Fruit fly (Drosophila melanogaster): ENCODE data around the gene bnb.

bnb gene

dm6 chrX:18788143-18788745, 9.2 kb downstream of the bnb start, which contains the start of the genes CG6961 and S6KL (continued):
- TF ChIP-seq HmgD (GFP tag; optimal IDR thresholded peaks at IDR 0.05) (no peak), PHDP (tag; optimal IDR thresholded peaks at IDR 0.05) (no peak), Vsx1 (GFP tag; optimal IDR thresholded peaks at IDR 0.05) (no peak), CG3726 (GFP tag; IDR thresholded peaks at IDR 0.05) (no peak), CG6272 (GFP tag; IDR thresholded peaks at IDR 0.05) (0 out of 2 replicates have a peak, but pooled peaks have one; percentile 22), ems (GFP tag; optimal IDR thresholded peaks at IDR 0.05) (no peak), CG30020 (tag; optimal IDR thresholded peaks at IDR 0.05) (peak; percentile 95), lmd (GFP tag; IDR thresholded peaks at IDR 0.05) (no peak), H2.0 (GFP tag; IDR thresholded peaks at IDR 0.05) (no peak), Opbp (GFP tag; IDR thresholded peaks at IDR 0.05; ENCODE audit: partially characterized antibody) (peak; percentile 70; the same call in 1 of the 3 replicates), CG1603 (tag; optimal IDR thresholded peaks at IDR 0.05) (peak; percentile 48), Awh (GFP tag; IDR thresholded peaks at IDR 0.05) (no peak), CG18599 (GFP tag; optimal IDR thresholded peaks at IDR 0.05) (no peak), dati (GFP tag; IDR thresholded peaks at IDR 0.05) (no peak), Abd-B (GFP tag; optimal IDR thresholded peaks at IDR 0.05) (no peak), CG13894 (tag; optimal IDR thresholded peaks at IDR 0.05) (no peak), CG32772 (GFP tag; IDR thresholded peaks at IDR 0.05) (no peak), CG1832 (GFP tag; optimal IDR thresholded peaks at IDR 0.05) (no peak), sqz (GFP tag; optimal IDR thresholded peaks at IDR 0.05) (no peak), CG7357 (GFP tag; IDR thresholded peaks at IDR 0.05) (peak; percentile 96), CG10274 (GFP tag; optimal IDR thresholded peaks at IDR 0.05) (no peak), CG15514 (GFP tag; optimal IDR thresholded peaks at IDR 0.05) (peak; percentile 51), CG17361 (GFP tag; IDR thresholded peaks at IDR 0.05) (0 out of 3 replicates have a peak, but pooled peaks have one; percentile 44), Dip2 (GFP tag; IDR thresholded peaks at IDR 0.05) (no peak), CG5180 (GFP tag; optimal IDR thresholded peaks at IDR 0.05) (no peak), fu2 (GFP tag; optimal IDR thresholded peaks at IDR 0.05) (no peak), vfl (GFP tag; optimal IDR thresholded peaks at IDR 0.05) (no peak), lov (optimal IDR thresholded peaks at IDR 0.05) (no peak), lov (GFP tag; IDR thresholded peaks at IDR 0.05) (no peak), Eip74EF (GFP tag; optimal IDR thresholded peaks at IDR 0.05) (peak in 1 of 2 experiments; percentile 78), eve (GFP tag; optimal IDR thresholded peaks at IDR 0.05) (no peak), CG12104 (GFP tag; optimal IDR thresholded peaks at IDR 0.05) (no peak), danr (GFP tag; IDR thresholded peaks at IDR 0.05) (no peak), gcm2 (GFP tag; optimal IDR thresholded peaks at IDR 0.05) (no peak), sens (GFP tag) (no peak), CG17385 (GFP tag; optimal IDR thresholded peaks at IDR 0.05) (no peak), Antp (GFP tag; optimal IDR thresholded peaks at IDR 0.05) (no peak), HLHmδ (GFP tag; optimal IDR thresholded peaks at IDR 0.05) (no peak), ash1 (GFP tag; optimal IDR thresholded peaks at IDR 0.05) (no peak), sc (optimal IDR thresholded peaks at IDR 0.05) (no peak), sc (GFP tag; optimal IDR thresholded peaks at IDR 0.05) (no peak), br (optimal IDR thresholded peaks at IDR 0.05) (no peak), CG15696 (tag; optimal IDR thresholded peaks at IDR 0.05) (no peak), CG13624 (GFP tag; optimal IDR thresholded peaks at IDR 0.05) (no peak), gem (tag; optimal IDR thresholded peaks at IDR 0.05) (peak; percentile 22), btn (GFP tag; optimal IDR thresholded peaks at IDR 0.05) (no peak), CG7839 (tag; optimal IDR thresholded peaks at IDR 0.05) (no peak), Mes4 (GFP tag; optimal IDR thresholded peaks at IDR 0.05) (no peak), CG17612 (GFP tag; IDR thresholded peaks at IDR 0.05) (no peak), HLH4C (GFP tag; IDR thresholded peaks at IDR 0.05; ENCODE audit: partially characterized antibody) (peak; percentile 65; the same call in 2 of the 3 replicates), tna (GFP tag; IDR thresholded peaks at IDR 0.05; ENCODE audit: partially characterized antibody) (peak; percentile 48; the same call in 1 of the 2 replicates)
